Worm (Caenorhabditis elegans) whole organism, late embryonic: ENCODE data around the gene inx-9.

Experiments used
- ahr-1 ChIP-seq: sonication (generic microtip); optimal IDR thresholded peaks from 2 replicates; lab custom pipeline; 2016; ENCODE audit warnings: missing genetic modification characterization, missing compliant biosample characterization
- ama-1 ChIP-seq: fragments of 150-350 bp; optimal IDR thresholded peaks from 2 replicates; lab custom pipeline; 2014
- fkh-10 ChIP-seq: fragments of 150-350 bp; optimal IDR thresholded peaks from 2 replicates; lab custom pipeline; 2014; ENCODE audit warnings: missing biosample characterization, missing genetic modification reagents, missing genetic modification characterization
- fkh-6 ChIP-seq: sonication (generic microtip); optimal IDR thresholded peaks from 2 replicates; lab custom pipeline; 2016; ENCODE audit warnings: missing genetic modification characterization, missing compliant biosample characterization
- madf-2 ChIP-seq: sonication (generic microtip); optimal IDR thresholded peaks from 2 replicates; lab custom pipeline; 2017; ENCODE audit warnings: missing genetic modification characterization, missing compliant biosample characterization
- pha-2 ChIP-seq: sonication (generic microtip); optimal IDR thresholded peaks from 2 replicates; lab custom pipeline; 2017; ENCODE audit warnings: mild to moderate bottlenecking, missing genetic modification characterization, missing compliant biosample characterization
- pha-4 ChIP-seq: fragments of 150-350 bp; optimal IDR thresholded peaks from 2 replicates; lab custom pipeline; 2018; ENCODE audit warnings: missing biosample characterization, missing genetic modification reagents, missing genetic modification characterization
- pqm-1 ChIP-seq: sonication (generic microtip); optimal IDR thresholded peaks from 2 replicates; lab custom pipeline; 2016; ENCODE audit warnings: missing genetic modification characterization, missing compliant biosample characterization
- rnt-1 ChIP-seq: sonication (generic microtip); optimal IDR thresholded peaks from 2 replicates; lab custom pipeline; 2016; ENCODE audit warnings: missing genetic modification characterization, missing compliant biosample characterization
- unc-3 ChIP-seq, 2 experiments: fragments of 200-800 bp in 1 of 2; sonication (Bioruptor generic) in 1 of 2; sonication (generic microtip) in 1 of 2; conservative IDR thresholded peaks in 1 of 2; optimal IDR thresholded peaks in 1 of 2; 2 replicates each; pipeline versions ENCODE4 v1.3.6 to Lab custom; 2016 to 2022; ENCODE audit warnings: missing compliant biosample characterization in 2 of 2, missing genetic modification characterization in 2 of 2, missing genetic modification reagents in 1 of 2
- unc-42 ChIP-seq: sonication (generic microtip); optimal IDR thresholded peaks from 2 replicates; lab custom pipeline; 2016; ENCODE audit warnings: missing genotype, missing genetic modification characterization, missing compliant biosample characterization
- unc-86 ChIP-seq: sonication (generic microtip); optimal IDR thresholded peaks from 2 replicates; lab custom pipeline; 2016; ENCODE audit warnings: missing genetic modification characterization, missing compliant biosample characterization
- ztf-16 ChIP-seq: sonication (generic microtip); optimal IDR thresholded peaks from 2 replicates; lab custom pipeline; 2017; ENCODE audit warnings: missing genetic modification characterization, missing compliant biosample characterization

ce11 chrIV:11693493-11693892 lies 17.3 kb downstream of the inx-9 start, which contains the start of gene ZK792.12:
- TF ChIP-seq rnt-1 (tag; lab: Kevin White, UChicago) = no peak
- TF ChIP-seq madf-2 (tag; lab: Kevin White, UChicago) = no peak
- no peak for TF ChIP-seq ztf-16 (tag; lab: Kevin White, UChicago)
- no peak for TF ChIP-seq fkh-6 (tag; lab: Kevin White, UChicago)
- TF ChIP-seq pha-4 (tag; lab: Kevin White, UChicago) = no peak
- TF ChIP-seq unc-3 (GFP tag; conservative IDR thresholded peaks at IDR 0.05; lab: Robert Waterston, UW) = no peak
- TF ChIP-seq unc-3 (tag; optimal IDR thresholded peaks at IDR 0.05; lab: Kevin White, UChicago) = no peak
- TF ChIP-seq unc-42 = no peak
- no peak for TF ChIP-seq fkh-10
- TF ChIP-seq pha-2 (tag; lab: Kevin White, UChicago) = no peak
- TF ChIP-seq ama-1 = no peak
- TF ChIP-seq unc-86 (tag; lab: Kevin White, UChicago) = no peak
- no peak for TF ChIP-seq pqm-1
- TF ChIP-seq ahr-1 (tag; lab: Kevin White, UChicago) = no peak
